Worm (Caenorhabditis elegans) whole organism, midembryonic: ENCODE results near the gene tag-241.

Experiments used
- T22C8.4 ChIP-seq: fragments of 200-800 bp; sonication (Bioruptor generic); IDR thresholded peaks from 2 replicates; pipeline ENCODE4 v1.3.6; 2022; ENCODE audit warnings: missing genetic modification characterization, missing compliant biosample characterization
- cog-1 ChIP-seq: sonication (generic microtip); optimal IDR thresholded peaks from 2 replicates; lab custom pipeline; 2016; ENCODE audit warnings: missing genetic modification characterization, missing compliant biosample characterization
- flt-1 ChIP-seq: fragments of 200-800 bp; sonication (Bioruptor generic); IDR thresholded peaks from 2 replicates; pipeline ENCODE4 v1.3.6; 2022; ENCODE audit warnings: missing genetic modification characterization, missing compliant biosample characterization
- klf-2 ChIP-seq: fragments of 200-800 bp; sonication (Bioruptor generic); conservative IDR thresholded peaks from 2 replicates; pipeline ENCODE4 v1.3.6; 2022; ENCODE audit warnings: missing genetic modification reagents, missing genetic modification characterization, missing compliant biosample characterization
- med-1 ChIP-seq: sonication (generic microtip); optimal IDR thresholded peaks from 2 replicates; lab custom pipeline; 2017; ENCODE audit warnings: missing genetic modification characterization, mild to moderate bottlenecking, missing compliant biosample characterization, antibody characterized with exemption, missing genetic modification reagents; ENCODE audit not compliant: insufficient read depth
- tab-1 ChIP-seq: fragments of 200-800 bp; sonication (Bioruptor generic); IDR thresholded peaks from 2 replicates; pipeline ENCODE4 v1.3.6; 2022; ENCODE audit warnings: missing genetic modification characterization, missing compliant biosample characterization
- ztf-23 ChIP-seq: fragments of 200-800 bp; sonication (Bioruptor generic); IDR thresholded peaks from 2 replicates; pipeline ENCODE4 v1.3.6; 2022; ENCODE audit warnings: missing genetic modification reagents, missing genetic modification characterization, missing compliant biosample characterization
- ztf-29 ChIP-seq: fragments of 200-800 bp; sonication (Bioruptor generic); IDR thresholded peaks from 2 replicates; pipeline ENCODE4 v1.3.6; 2022; ENCODE audit warnings: missing genetic modification reagents, missing genetic modification characterization, missing compliant biosample characterization

DNA sequence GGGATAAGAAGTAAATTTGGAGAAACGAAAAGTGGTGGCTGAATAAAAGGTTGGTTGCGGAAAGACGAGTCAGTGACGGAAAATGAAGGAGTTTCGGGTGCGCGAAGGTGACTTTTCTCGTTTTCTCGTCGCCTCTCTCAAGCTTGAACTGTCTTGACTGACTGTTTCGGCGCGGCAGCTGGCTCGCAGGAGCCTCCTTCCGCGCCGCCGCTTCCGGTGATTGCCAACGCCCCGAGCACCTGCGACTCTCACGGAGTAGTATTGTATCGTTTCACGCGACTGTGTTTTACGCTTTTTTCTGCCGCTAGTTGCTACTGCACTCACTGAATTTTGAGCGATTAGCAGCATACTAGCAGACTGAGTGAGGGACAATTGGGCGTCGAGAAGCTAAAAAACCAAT lies 9.1 kb upstream of the tag-241 start, which contains the start of gene C34E11.2:
- TF ChIP-seq med-1 (GFP tag; lab: Kevin White, UChicago) (no peak), cog-1 (tag; lab: Kevin White, UChicago) (no peak), ztf-23 (GFP tag; lab: Robert Waterston, UW) (no peak), flt-1 (GFP tag; lab: Robert Waterston, UW) (no peak), klf-2 (GFP tag; lab: Robert Waterston, UW) (no peak), tab-1 (GFP tag; lab: Robert Waterston, UW) (no peak), T22C8.4 (GFP tag; lab: Robert Waterston, UW) (no peak), ztf-29 (GFP tag; lab: Robert Waterston, UW) (no peak)
